Worm (Caenorhabditis elegans): ENCODE measurements around the gene hpx-2.

- no peak for TF ChIP-seq him-1 (tag; optimal IDR thresholded peaks at IDR 0.05)
- TF ChIP-seq dao-5 (tag; optimal IDR thresholded peaks at IDR 0.05): no peak
Measured at ce11 chrV:13880607-13881006, 30.3 kb downstream of the hpx-2 start, which contains the start of gene T22G5.3.
